Worm (Caenorhabditis elegans) whole organism, early embryonic: Measurements from ENCODE around the gene C30F2.2.

ENCODE experiments used
- B0310.2 ChIP-seq: sonication (generic microtip); optimal IDR thresholded peaks from 2 replicates; lab custom pipeline; 2016; ENCODE audit warnings: mild to moderate bottlenecking, missing genetic modification characterization, missing compliant biosample characterization
- F13C5.2 ChIP-seq: sonication (generic microtip); optimal IDR thresholded peaks from 2 replicates; lab custom pipeline; 2017; ENCODE audit warnings: mild to moderate bottlenecking, missing genetic modification characterization, inconsistent platforms, missing compliant biosample characterization
- aly-1 ChIP-seq: sonication (generic microtip); optimal IDR thresholded peaks from 2 replicates; lab custom pipeline; 2016; ENCODE audit warnings: missing genetic modification characterization, missing compliant biosample characterization
- ama-1 ChIP-seq: fragments of 150-350 bp; optimal IDR thresholded peaks from 2 replicates; lab custom pipeline; 2014
- ceh-13 ChIP-seq: fragments of 200-800 bp; sonication (Bioruptor generic); optimal IDR thresholded peaks from 2 replicates; lab custom pipeline; 2018; ENCODE audit warnings: mild to moderate bottlenecking, missing genetic modification characterization, missing compliant biosample characterization
- ceh-36 ChIP-seq: sonication (generic microtip); optimal IDR thresholded peaks from 2 replicates; lab custom pipeline; 2016; ENCODE audit warnings: missing genetic modification characterization, inconsistent platforms, missing compliant biosample characterization
- ets-7 ChIP-seq: sonication (generic microtip); optimal IDR thresholded peaks from 2 replicates; lab custom pipeline; 2016; ENCODE audit warnings: missing genotype, missing genetic modification characterization, missing compliant biosample characterization
- flt-1 ChIP-seq: fragments of 200-800 bp; sonication (Bioruptor generic); IDR thresholded peaks from 2 replicates; pipeline ENCODE4 v1.3.6; 2022; ENCODE audit warnings: missing genetic modification characterization, missing compliant biosample characterization
- hmbx-1 ChIP-seq: sonication (generic microtip); optimal IDR thresholded peaks from 2 replicates; lab custom pipeline; 2016; ENCODE audit warnings: mild to moderate bottlenecking, missing genetic modification characterization, missing compliant biosample characterization
- hmg-4 ChIP-seq: fragments of 200-800 bp; sonication (Bioruptor generic); optimal IDR thresholded peaks from 2 replicates; lab custom pipeline; 2018; ENCODE audit warnings: mild to moderate bottlenecking, missing genetic modification characterization, missing compliant biosample characterization
- hnd-1 ChIP-seq: sonication (generic microtip); optimal IDR thresholded peaks from 2 replicates; lab custom pipeline; 2016; ENCODE audit warnings: missing genetic modification characterization, missing compliant biosample characterization
- pes-1 ChIP-seq: fragments of 200-800 bp; sonication (Bioruptor generic); IDR thresholded peaks from 2 replicates; pipeline ENCODE4 v1.3.6; 2022; ENCODE audit warnings: missing genetic modification reagents, missing genetic modification characterization, missing compliant biosample characterization
- scrt-1 ChIP-seq: fragments of 200-800 bp; sonication (Bioruptor generic); IDR thresholded peaks from 2 replicates; pipeline ENCODE4 v1.3.6; 2022; ENCODE audit warnings: missing genetic modification characterization, missing compliant biosample characterization
- sea-1 ChIP-seq: fragments of 200-800 bp; sonication (Bioruptor generic); conservative IDR thresholded peaks from 2 replicates; pipeline ENCODE4 v1.3.6; 2022; ENCODE audit warnings: missing genetic modification characterization, missing compliant biosample characterization
- tbx-11 ChIP-seq: fragments of 200-800 bp; sonication (Bioruptor generic); IDR thresholded peaks from 2 replicates; pipeline ENCODE4 v1.3.6; 2022; ENCODE audit warnings: missing genetic modification characterization, missing compliant biosample characterization
- tbx-37 ChIP-seq: fragments of 200-800 bp; sonication (Bioruptor generic); conservative IDR thresholded peaks from 2 replicates; pipeline ENCODE4 v1.3.6; 2022; ENCODE audit warnings: missing genetic modification reagents, missing genetic modification characterization, missing compliant biosample characterization
- tra-4 ChIP-seq: sonication (generic microtip); optimal IDR thresholded peaks from 2 replicates; lab custom pipeline; 2017; ENCODE audit warnings: missing genetic modification characterization, missing compliant biosample characterization

The C30F2.2 gene

DNA sequence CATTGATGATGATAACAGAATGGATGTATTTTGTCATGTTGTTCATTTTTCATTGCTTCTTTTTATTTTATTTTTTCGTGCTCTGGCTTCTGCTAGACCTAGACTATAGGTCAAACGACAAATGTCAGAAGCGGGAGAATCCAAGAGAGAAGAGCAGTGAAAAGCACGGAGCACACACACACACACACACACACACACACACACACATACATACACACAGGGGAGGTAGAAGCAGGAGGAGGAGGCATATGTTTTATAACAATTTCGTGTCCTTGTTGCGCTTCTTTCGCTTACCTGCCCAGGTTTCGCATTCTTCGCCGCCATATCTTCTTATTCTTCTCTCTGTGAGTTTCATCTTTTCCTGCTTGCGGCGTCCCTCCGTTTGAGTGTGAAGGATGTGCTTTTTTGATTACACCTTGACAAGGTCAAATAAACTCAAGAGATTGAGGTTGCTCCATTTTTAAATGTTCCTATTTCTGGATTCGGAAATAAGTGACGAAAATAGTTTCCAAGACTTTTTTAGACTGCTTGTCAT lies 13.2 kb upstream of the C30F2.2 start:
- TF ChIP-seq scrt-1: no peak
- TF ChIP-seq sea-1 (GFP tag; lab: Robert Waterston, UW): no peak
- no peak for TF ChIP-seq aly-1 (tag; lab: Kevin White, UChicago)
- no peak for TF ChIP-seq F13C5.2
- no peak for TF ChIP-seq ceh-13
- no peak for TF ChIP-seq pes-1 (GFP tag; lab: Robert Waterston, UW)
- no peak for TF ChIP-seq hmbx-1
- no peak for TF ChIP-seq B0310.2 (tag; lab: Kevin White, UChicago)
- no peak for TF ChIP-seq flt-1
- no peak for TF ChIP-seq tra-4 (tag; lab: Kevin White, UChicago)

DNA sequence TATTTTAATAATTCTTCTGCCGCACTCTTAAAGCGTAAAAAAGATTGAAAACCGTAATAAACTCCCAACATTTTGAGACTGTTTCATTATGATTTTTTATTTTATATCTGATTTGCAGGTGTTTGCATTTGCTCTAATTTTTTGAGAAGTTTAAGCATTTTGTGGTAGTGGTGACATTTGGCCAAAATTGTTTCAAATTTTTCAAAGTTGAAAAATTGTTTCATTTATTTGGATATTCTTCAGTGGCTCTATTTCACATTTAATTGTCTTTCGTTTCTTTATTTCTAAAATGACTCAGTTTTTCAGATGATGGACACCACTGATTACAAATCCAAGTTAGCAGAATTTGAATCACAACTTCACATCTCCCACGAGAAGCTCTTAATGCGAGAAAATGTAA lies 9.4 kb upstream of the C30F2.2 start, which contains the start of gene C30F2.5:
C30F2.5 (plus strand) TSS at position 301 of the 400 bp plus-strand sequence.
- no peak for TF ChIP-seq ets-7 (tag; lab: Kevin White, UChicago)
- TF ChIP-seq flt-1: no peak
- TF ChIP-seq ceh-36 (tag; lab: Kevin White, UChicago): no peak
- TF ChIP-seq ama-1: no peak
- TF ChIP-seq tbx-37 (GFP tag; lab: Robert Waterston, UW): no peak
- no peak for TF ChIP-seq B0310.2 (tag; lab: Kevin White, UChicago)
- no peak for TF ChIP-seq ceh-13
- no peak for TF ChIP-seq aly-1 (tag; lab: Kevin White, UChicago)
- no peak for TF ChIP-seq hmbx-1
- no peak for TF ChIP-seq tbx-11 (GFP tag; lab: Robert Waterston, UW)
- no peak for TF ChIP-seq hnd-1 (tag; lab: Kevin White, UChicago)
- no peak for TF ChIP-seq F13C5.2
- TF ChIP-seq scrt-1: no peak
- TF ChIP-seq tra-4 (tag; lab: Kevin White, UChicago): no peak
- no peak for TF ChIP-seq pes-1 (GFP tag; lab: Robert Waterston, UW)
- TF ChIP-seq sea-1 (GFP tag; lab: Robert Waterston, UW): no peak

DNA sequence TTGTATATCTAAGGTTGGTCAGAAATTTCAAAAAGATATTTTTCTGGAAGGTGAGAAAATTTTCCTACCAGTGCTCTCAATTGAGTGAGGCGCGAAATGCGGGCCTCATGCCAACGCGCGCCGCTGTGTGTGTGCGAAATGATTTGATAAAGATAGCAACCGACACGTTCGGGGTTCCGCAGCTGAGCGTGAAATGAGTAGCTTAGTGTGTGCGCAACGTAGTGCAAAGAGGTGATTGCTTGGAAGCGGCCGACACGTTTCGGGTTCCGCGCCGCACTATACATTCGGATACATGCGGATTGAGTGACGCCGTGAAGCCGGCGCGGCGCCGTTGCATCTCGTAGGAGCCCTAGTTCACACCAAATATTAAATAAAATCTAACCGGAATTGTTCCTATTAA lies 6.2 kb upstream of the C30F2.2 start:
- TF ChIP-seq ama-1: no peak
- TF ChIP-seq hmbx-1: no peak
- TF ChIP-seq F13C5.2: no peak
- no peak for TF ChIP-seq tra-4 (tag; lab: Kevin White, UChicago)
- TF ChIP-seq ceh-13: no peak
- TF ChIP-seq pes-1 (GFP tag; lab: Robert Waterston, UW): no peak
- TF ChIP-seq tbx-11 (GFP tag; lab: Robert Waterston, UW): no peak
- no peak for TF ChIP-seq hmg-4 (GFP tag; lab: Kevin White, UChicago)
- TF ChIP-seq tbx-37 (GFP tag; lab: Robert Waterston, UW): no peak
- TF ChIP-seq ets-7 (tag; lab: Kevin White, UChicago): no peak
- no peak for TF ChIP-seq hnd-1 (tag; lab: Kevin White, UChicago)
- no peak for TF ChIP-seq ceh-36 (tag; lab: Kevin White, UChicago)
- no peak for TF ChIP-seq B0310.2 (tag; lab: Kevin White, UChicago)
- no peak for TF ChIP-seq flt-1
- TF ChIP-seq scrt-1: no peak
- no peak for TF ChIP-seq aly-1 (tag; lab: Kevin White, UChicago)
- TF ChIP-seq sea-1 (GFP tag; lab: Robert Waterston, UW): no peak

DNA sequence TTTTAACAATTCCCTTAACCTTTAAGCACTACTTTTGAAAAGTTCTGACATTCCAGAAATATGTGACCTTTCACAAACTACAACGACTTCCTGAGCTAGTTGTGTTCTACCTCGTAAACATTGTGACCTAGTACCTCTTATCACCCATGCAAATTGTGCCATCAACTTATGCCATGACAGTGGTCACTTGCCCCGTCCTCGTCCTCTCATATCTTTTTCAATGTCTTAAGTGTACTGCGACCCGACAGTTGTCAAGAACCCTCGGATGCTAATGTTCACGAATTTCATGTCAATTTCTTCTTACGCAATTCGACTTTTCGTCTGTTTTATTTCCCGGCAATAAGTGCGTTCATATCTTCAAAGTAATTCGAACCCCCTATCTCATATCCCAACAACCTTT lies 2.8 kb upstream of the C30F2.2 start:
- TF ChIP-seq flt-1 (no peak), aly-1 (tag; lab: Kevin White, UChicago) (no peak), ceh-13 (no peak), B0310.2 (tag; lab: Kevin White, UChicago) (no peak), hmg-4 (GFP tag; lab: Kevin White, UChicago) (no peak), tra-4 (tag; lab: Kevin White, UChicago) (no peak), hmbx-1 (no peak), tbx-11 (GFP tag; lab: Robert Waterston, UW) (no peak), hnd-1 (tag; lab: Kevin White, UChicago) (no peak), sea-1 (GFP tag; lab: Robert Waterston, UW) (no peak), pes-1 (GFP tag; lab: Robert Waterston, UW) (no peak)

DNA sequence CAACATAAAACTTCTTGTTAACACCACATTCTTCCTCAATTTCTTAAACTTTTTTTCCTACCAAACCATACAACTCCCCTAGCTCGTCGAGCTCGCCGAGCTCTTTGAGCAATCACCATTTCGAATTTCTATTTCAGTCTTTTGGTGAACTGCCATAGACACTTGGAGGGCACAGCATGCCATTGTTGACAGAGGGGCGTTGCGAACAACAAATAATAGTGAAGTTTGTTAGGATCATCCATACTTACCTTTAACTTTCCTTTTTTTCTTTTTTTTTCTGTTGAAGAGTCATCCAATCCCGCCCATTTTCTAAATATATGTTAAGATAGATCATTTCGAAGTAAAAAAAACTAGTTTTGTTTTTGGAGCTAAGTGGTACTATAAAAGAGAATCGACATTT lies 3.0 kb downstream of the C30F2.2 start, which contains the start of gene idpp-14:
idpp-14 (plus strand) TSS at position 324 of the 400 bp plus-strand sequence.
- no peak for TF ChIP-seq F13C5.2
- TF ChIP-seq sea-1 (GFP tag; lab: Robert Waterston, UW): no peak
- no peak for TF ChIP-seq hnd-1 (tag; lab: Kevin White, UChicago)
- TF ChIP-seq ceh-36 (tag; lab: Kevin White, UChicago): no peak
- no peak for TF ChIP-seq tbx-37 (GFP tag; lab: Robert Waterston, UW)
- no peak for TF ChIP-seq ceh-13
- no peak for TF ChIP-seq scrt-1
- no peak for TF ChIP-seq B0310.2 (tag; lab: Kevin White, UChicago)
- TF ChIP-seq tra-4 (tag; lab: Kevin White, UChicago): no peak

DNA sequence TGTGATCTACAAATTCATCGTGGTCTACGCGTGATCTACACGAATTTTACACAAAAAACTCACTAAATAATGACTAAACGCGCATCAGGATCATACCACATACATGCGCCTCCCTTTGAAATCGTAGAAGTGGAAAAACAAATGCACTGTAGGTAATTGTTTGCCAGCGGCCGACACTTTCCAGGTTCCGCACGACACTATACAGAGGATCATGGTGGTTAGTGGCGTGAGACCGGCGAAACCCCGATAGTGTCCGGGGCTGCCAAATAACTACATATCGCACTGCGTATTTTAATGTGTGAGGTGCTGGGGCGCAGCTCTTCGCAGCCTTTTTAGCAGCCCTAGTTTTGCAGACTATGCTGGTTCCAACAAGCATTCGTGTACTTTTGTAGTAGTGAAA lies 6.3 kb downstream of the C30F2.2 start:
- TF ChIP-seq hmg-4 (GFP tag; lab: Kevin White, UChicago) (no peak), B0310.2 (tag; lab: Kevin White, UChicago) (no peak), ceh-36 (tag; lab: Kevin White, UChicago) (no peak), aly-1 (tag; lab: Kevin White, UChicago) (no peak), tbx-37 (GFP tag; lab: Robert Waterston, UW) (no peak), hnd-1 (tag; lab: Kevin White, UChicago) (no peak), pes-1 (GFP tag; lab: Robert Waterston, UW) (no peak), flt-1 (no peak), F13C5.2 (no peak), scrt-1 (no peak), tbx-11 (GFP tag; lab: Robert Waterston, UW) (no peak)

DNA sequence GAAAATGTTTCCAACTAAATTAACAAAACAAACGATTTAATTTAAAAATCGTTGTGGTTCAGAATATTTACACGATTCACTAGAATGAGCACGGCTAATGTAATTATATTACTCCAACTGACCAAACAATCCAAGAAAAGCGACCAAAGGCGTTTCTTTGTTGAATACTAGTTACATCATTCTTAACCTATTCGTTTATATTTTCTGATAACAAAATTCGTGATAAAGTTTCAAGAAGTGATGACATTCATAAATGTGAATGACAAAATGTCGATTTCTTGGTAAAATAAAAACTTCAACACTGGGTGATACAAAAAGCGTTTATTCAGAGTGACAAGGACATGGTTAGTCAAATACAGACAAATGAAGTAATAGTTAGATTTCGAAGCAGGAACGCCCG lies 8.5 kb downstream of the C30F2.2 start, which contains the start of gene C30F2.4:
C30F2.4 (minus strand) TSS at position 101 of the 400 bp plus-strand sequence.
- TF ChIP-seq hmg-4 (GFP tag; lab: Kevin White, UChicago) (no peak), aly-1 (tag; lab: Kevin White, UChicago) (no peak)
